Worm (Caenorhabditis elegans) whole organism, young adult: ENCODE measurements around the gene fem-3.

Experiments
- B0261.1 ChIP-seq: sonication (generic microtip); optimal IDR thresholded peaks from 2 replicates; lab custom pipeline; 2016; ENCODE audit warnings: mild to moderate bottlenecking, missing genetic modification characterization, moderate library complexity, missing compliant biosample characterization
- F23B12.7 ChIP-seq: sonication (generic microtip); optimal IDR thresholded peaks from 2 replicates; lab custom pipeline; 2017; ENCODE audit warnings: missing genetic modification characterization, mild to moderate bottlenecking, missing compliant biosample characterization, antibody characterized with exemption, moderate library complexity; ENCODE audit not compliant: insufficient read depth
- F33H1.4 ChIP-seq: fragments of 200-800 bp; sonication (Bioruptor generic); IDR thresholded peaks from 2 replicates; pipeline ENCODE4 v1.3.6; 2022; ENCODE audit warnings: missing genetic modification reagents, missing genetic modification characterization, missing compliant biosample characterization
- attf-6 ChIP-seq: fragments of 200-800 bp; sonication (Bioruptor generic); IDR thresholded peaks from 2 replicates; pipeline ENCODE4 v1.3.6; 2022; ENCODE audit warnings: missing genetic modification reagents, missing genetic modification characterization, missing compliant biosample characterization
- ets-4 ChIP-seq: fragments of 200-800 bp; sonication (Bioruptor generic); optimal IDR thresholded peaks from 2 replicates; lab custom pipeline; 2018; ENCODE audit warnings: mild to moderate bottlenecking, missing genetic modification characterization, missing compliant biosample characterization
- lag-1 ChIP-seq: fragments of 200-800 bp; sonication (Bioruptor generic); IDR thresholded peaks from 2 replicates; pipeline ENCODE4 v1.3.6; 2022; ENCODE audit warnings: missing genetic modification reagents, missing genetic modification characterization, missing compliant biosample characterization
- lsl-1 ChIP-seq: fragments of 200-800 bp; sonication (Bioruptor generic); optimal IDR thresholded peaks from 2 replicates; lab custom pipeline; 2018; ENCODE audit warnings: mild to moderate bottlenecking, missing genetic modification characterization, moderate library complexity, missing compliant biosample characterization
- nhr-120 ChIP-seq: fragments of 200-800 bp; sonication (Bioruptor generic); IDR thresholded peaks from 2 replicates; pipeline ENCODE4 v1.3.6; 2022; ENCODE audit warnings: missing genetic modification characterization, missing compliant biosample characterization
- pbrm-1 ChIP-seq: fragments of 200-800 bp; sonication (Bioruptor generic); IDR thresholded peaks from 2 replicates; pipeline ENCODE4 v1.3.6; 2022; ENCODE audit warnings: missing genetic modification reagents, missing genetic modification characterization, missing compliant biosample characterization
- unc-130 ChIP-seq: sonication (generic microtip); optimal IDR thresholded peaks from 2 replicates; lab custom pipeline; 2016; ENCODE audit warnings: missing genetic modification reagents, missing genetic modification characterization, missing compliant biosample characterization
- unc-62 ChIP-seq: fragments of 150-350 bp; optimal IDR thresholded peaks from 2 replicates; lab custom pipeline; 2014; ENCODE audit warnings: missing biosample characterization, missing genetic modification reagents, missing genetic modification characterization
- ztf-3 ChIP-seq: fragments of 200-800 bp; sonication (Bioruptor generic); optimal IDR thresholded peaks from 2 replicates; lab custom pipeline; 2018; ENCODE audit warnings: mild to moderate bottlenecking, missing genetic modification characterization, missing compliant biosample characterization

DNA sequence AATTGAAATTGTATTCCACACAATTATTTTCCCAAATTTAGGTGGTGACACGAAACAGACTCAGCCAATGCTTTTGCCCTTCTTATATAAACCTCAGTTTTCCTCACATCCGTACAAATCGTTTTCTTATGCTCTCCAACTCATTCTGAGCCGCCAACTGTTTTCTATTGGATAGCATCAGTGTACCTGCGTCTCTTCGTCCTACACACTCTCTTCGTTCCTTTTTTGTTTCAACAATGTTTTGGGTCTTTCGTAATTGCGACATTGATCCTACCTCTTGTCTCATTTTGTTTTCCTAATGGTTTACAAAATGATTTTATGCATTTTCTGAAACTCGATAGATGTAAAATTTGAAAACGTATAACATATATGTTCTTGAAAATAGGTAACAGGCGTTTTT, 25.4 kb upstream of the fem-3 start:
- TF ChIP-seq lsl-1 (GFP tag; lab: Kevin White, UChicago) (no peak), nhr-120 (no peak), B0261.1 (no peak), pbrm-1 (no peak), unc-62 (GFP tag; lab: Kevin White, UChicago) (no peak), lag-1 (GFP tag; lab: Robert Waterston, UW) (no peak), attf-6 (GFP tag; lab: Robert Waterston, UW) (no peak), F23B12.7 (tag; lab: Kevin White, UChicago) (no peak), ets-4 (GFP tag; lab: Kevin White, UChicago) (no peak), F33H1.4 (no peak), ztf-3 (GFP tag; lab: Kevin White, UChicago) (no peak), unc-130 (GFP tag; lab: Kevin White, UChicago) (no peak)
